Worm (Caenorhabditis elegans) whole organism, late embryonic: ENCODE results near the gene mam-5.
"Not testable (repeated sequence)": the region's sequence is repeated elsewhere in the genome, so short reads cannot be mapped to it uniquely, and the experiment has no call there.

Source experiments
- C38D4.7 ChIP-seq: fragments of 200-800 bp; sonication (Bioruptor generic); optimal IDR thresholded peaks from 2 replicates; lab custom pipeline; 2018; ENCODE audit warnings: mild to moderate bottlenecking, missing genetic modification characterization, moderate library complexity, missing compliant biosample characterization
- Y22D7AL.16 ChIP-seq: sonication (generic microtip); optimal IDR thresholded peaks from 2 replicates; lab custom pipeline; 2016; ENCODE audit warnings: missing genetic modification characterization, missing compliant biosample characterization
- ceh-19 ChIP-seq: fragments of 200-800 bp; sonication (Bioruptor generic); optimal IDR thresholded peaks from 2 replicates; lab custom pipeline; 2018; ENCODE audit warnings: mild to moderate bottlenecking, missing genetic modification characterization, missing compliant biosample characterization
- ceh-2 ChIP-seq: sonication (generic microtip); optimal IDR thresholded peaks from 2 replicates; lab custom pipeline; 2016; ENCODE audit warnings: missing genotype, missing genetic modification characterization, missing compliant biosample characterization
- ceh-30 ChIP-seq: fragments of 150-350 bp; optimal IDR thresholded peaks from 2 replicates; lab custom pipeline; 2014; ENCODE audit warnings: missing biosample characterization, missing genetic modification characterization
- gmeb-2 ChIP-seq: sonication (generic microtip); optimal IDR thresholded peaks from 2 replicates; lab custom pipeline; 2016; ENCODE audit warnings: missing genetic modification characterization, inconsistent platforms, missing compliant biosample characterization
- lim-6 ChIP-seq: sonication (generic microtip); optimal IDR thresholded peaks from 2 replicates; lab custom pipeline; 2016; ENCODE audit warnings: missing genetic modification characterization, missing compliant biosample characterization
- pha-2 ChIP-seq: sonication (generic microtip); optimal IDR thresholded peaks from 2 replicates; lab custom pipeline; 2017; ENCODE audit warnings: mild to moderate bottlenecking, missing genetic modification characterization, missing compliant biosample characterization
- syd-9 ChIP-seq: sonication (generic microtip); optimal IDR thresholded peaks from 2 replicates; lab custom pipeline; 2016; ENCODE audit warnings: mild to moderate bottlenecking, missing genetic modification characterization, moderate library complexity, missing compliant biosample characterization
- unc-3 ChIP-seq, 2 experiments: fragments of 200-800 bp in 1 of 2; sonication (Bioruptor generic) in 1 of 2; sonication (generic microtip) in 1 of 2; conservative IDR thresholded peaks in 1 of 2; optimal IDR thresholded peaks in 1 of 2; 2 replicates each; pipeline versions ENCODE4 v1.3.6 to Lab custom; 2016 to 2022; ENCODE audit warnings: missing compliant biosample characterization in 2 of 2, missing genetic modification characterization in 2 of 2, missing genetic modification reagents in 1 of 2

The mam-5 gene

DNA sequence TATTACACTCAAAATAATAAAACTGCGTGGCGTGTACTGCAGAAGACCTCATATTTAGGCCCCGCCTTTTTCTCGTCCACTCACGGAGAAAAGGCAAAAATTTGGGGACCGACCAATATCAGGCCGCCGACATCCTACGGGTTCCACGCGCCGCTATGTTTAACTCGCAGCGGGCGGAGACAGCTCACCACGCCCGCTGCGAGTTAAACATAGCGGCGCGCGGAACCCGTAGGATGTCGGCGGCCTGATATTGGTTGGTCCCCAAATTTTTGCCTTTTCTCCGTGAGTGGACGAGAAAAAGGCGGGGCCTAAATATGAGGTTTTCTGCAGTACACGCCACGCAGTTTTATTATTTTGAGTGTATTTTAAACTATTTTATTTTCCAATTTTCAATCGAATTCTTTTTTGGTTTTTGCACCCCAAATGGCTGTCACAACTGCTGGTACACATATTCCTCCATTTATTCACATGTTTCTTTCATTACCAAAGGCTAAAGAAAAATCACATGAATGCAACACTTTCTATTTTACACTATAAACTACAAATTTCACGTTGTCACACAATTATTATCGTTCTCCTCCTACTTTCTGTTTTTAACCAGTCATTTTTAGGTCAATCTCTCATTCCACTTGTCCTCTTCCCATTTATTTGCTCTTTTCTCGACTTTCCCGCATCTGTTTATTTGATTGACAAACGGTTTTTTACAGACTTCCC is 51.7 kb downstream of the mam-5 start, which contains the start of gene uda-1:
Gene uda-1 (plus strand): TSS at position 708 of the 714 bp plus-strand sequence.
- not testable (repeated sequence) for TF ChIP-seq C38D4.7; gmeb-2 (tag; lab: Kevin White, UChicago); pha-2 (tag; lab: Kevin White, UChicago)

DNA sequence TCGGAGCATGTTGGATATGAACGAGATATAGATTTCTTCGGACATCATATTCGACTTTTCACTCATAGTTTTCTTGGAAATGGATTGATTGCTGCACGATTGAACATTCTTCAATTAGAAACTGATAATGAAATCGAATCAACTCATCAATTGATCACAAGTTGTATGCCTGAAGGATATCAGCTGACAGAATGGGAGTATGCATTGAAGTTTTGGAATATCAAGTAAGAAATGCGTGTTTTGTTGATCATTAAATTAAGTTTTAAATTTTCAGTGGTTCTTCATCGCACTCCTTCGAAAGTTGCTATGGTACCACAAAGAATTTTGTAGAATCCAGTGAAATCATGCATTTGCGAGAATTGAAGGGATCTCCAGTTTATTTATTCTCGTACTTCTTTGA is 53.9 kb downstream of the mam-5 start:
- TF ChIP-seq unc-3 (GFP tag; conservative IDR thresholded peaks at IDR 0.05; lab: Robert Waterston, UW) (no peak), unc-3 (tag; optimal IDR thresholded peaks at IDR 0.05; lab: Kevin White, UChicago) (no peak), syd-9 (tag; lab: Kevin White, UChicago) (no peak), ceh-2 (tag; lab: Kevin White, UChicago) (no peak), ceh-19 (no peak), lim-6 (tag; lab: Kevin White, UChicago) (no peak), ceh-30 (tag; lab: Kevin White, UChicago) (no peak), Y22D7AL.16 (tag; lab: Kevin White, UChicago) (no peak)
